Worm (Caenorhabditis elegans): ENCODE data around the gene sup-18.

The sup-18 gene

DNA sequence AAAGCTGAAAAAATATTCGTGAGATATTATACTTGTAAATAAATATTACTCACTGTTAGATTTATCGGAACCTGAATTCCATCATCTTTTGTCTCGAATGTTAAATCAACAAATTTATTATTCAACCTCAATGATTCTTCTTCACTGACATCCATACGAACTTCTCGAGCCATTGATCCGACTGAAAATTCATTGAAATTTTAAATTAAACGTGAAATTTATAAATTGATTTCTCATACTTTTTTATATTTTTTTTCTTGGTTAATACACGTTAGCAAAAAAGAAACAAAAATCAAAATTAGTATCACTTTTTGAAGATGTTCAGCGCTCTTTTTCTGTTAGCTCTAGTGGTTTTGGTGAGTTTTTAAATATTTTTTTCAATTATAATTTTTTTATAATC, 41.1 kb upstream of the sup-18 start, which contains the start of gene C29E4.14:
Gene C29E4.14, plus strand, starts transcription at position 301 of the 400 bp plus-strand sequence.
- no peak for TF ChIP-seq lsy-27 (tag; optimal IDR thresholded peaks at IDR 0.05; ENCODE audit: borderline replicate concordance, insufficient read depth)
- no peak for TF ChIP-seq hrde-1 (tag; optimal IDR thresholded peaks at IDR 0.05; ENCODE audit: borderline replicate concordance)
- TF ChIP-seq ets-4 (GFP tag; optimal IDR thresholded peaks at IDR 0.05): no peak
- TF ChIP-seq mxl-1 (tag; optimal IDR thresholded peaks at IDR 0.05): no peak
- TF ChIP-seq zim-3 (tag; optimal IDR thresholded peaks at IDR 0.05): no peak
- TF ChIP-seq hlh-26 (GFP tag; conservative IDR thresholded peaks at IDR 0.05): no peak
- no peak for TF ChIP-seq nhr-80 (tag; optimal IDR thresholded peaks at IDR 0.05)
- TF ChIP-seq bed-1 (GFP tag; IDR thresholded peaks at IDR 0.05): no peak
- no peak for TF ChIP-seq C06A6.2 (GFP tag; conservative IDR thresholded peaks at IDR 0.05)
- TF ChIP-seq lin-35 (GFP tag; optimal IDR thresholded peaks at IDR 0.05): no peak
- no peak for TF ChIP-seq attf-6 (GFP tag; IDR thresholded peaks at IDR 0.05)
- TF ChIP-seq madf-6 (GFP tag; IDR thresholded peaks at IDR 0.05): no peak
- no peak for TF ChIP-seq ceh-58 (GFP tag; IDR thresholded peaks at IDR 0.05)
- TF ChIP-seq cebp-1 (GFP tag; IDR thresholded peaks at IDR 0.05): no peak
- TF ChIP-seq cebp-1 (tag; optimal IDR thresholded peaks at IDR 0.05): no peak
- no peak for TF ChIP-seq K11D2.4 (GFP tag; IDR thresholded peaks at IDR 0.05)
- no peak for TF ChIP-seq Y56A3A.18 (GFP tag; IDR thresholded peaks at IDR 0.05)

DNA sequence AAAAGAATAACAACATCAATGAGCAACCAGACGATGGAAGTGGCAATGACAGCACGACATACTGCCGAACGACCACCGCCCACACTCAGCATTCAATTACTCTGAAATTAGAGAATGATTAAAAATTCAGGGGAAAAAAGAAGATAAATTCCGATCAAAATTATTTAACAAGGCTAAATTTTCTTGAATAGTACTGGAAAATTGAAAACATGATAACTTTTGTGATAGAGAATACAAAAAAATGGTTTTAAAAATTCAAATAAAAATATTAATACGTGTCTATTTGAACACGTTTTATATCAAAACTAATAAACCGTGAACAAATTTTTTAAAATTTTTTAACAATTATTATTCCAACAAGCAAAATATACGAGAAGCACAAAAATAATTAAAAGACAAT, 39.0 kb upstream of the sup-18 start, which contains the start of gene gly-3:
Gene gly-3, minus strand, starts transcription at position 101 of the 400 bp plus-strand sequence.
- TF ChIP-seq snpc-4 (GFP tag; optimal IDR thresholded peaks at IDR 0.05): no peak
- TF ChIP-seq snpc-4 (tag; optimal IDR thresholded peaks at IDR 0.05): no peak
- no peak for TF ChIP-seq K11D2.4 (GFP tag; IDR thresholded peaks at IDR 0.05)
- no peak for TF ChIP-seq dox-1 (GFP tag; IDR thresholded peaks at IDR 0.05)
- TF ChIP-seq T07F8.4 (tag; optimal IDR thresholded peaks at IDR 0.05): no peak
- no peak for TF ChIP-seq let-607 (tag; optimal IDR thresholded peaks at IDR 0.05)
- TF ChIP-seq snpc-1.3 (tag; optimal IDR thresholded peaks at IDR 0.05; ENCODE audit: insufficient read depth): no peak
- TF ChIP-seq pha-4 (tag; optimal IDR thresholded peaks at IDR 0.05): no peak
- TF ChIP-seq ztf-22 (GFP tag; optimal IDR thresholded peaks at IDR 0.05): no peak
- no peak for TF ChIP-seq ztf-3 (GFP tag; optimal IDR thresholded peaks at IDR 0.05)
- TF ChIP-seq ceh-40 (GFP tag; IDR thresholded peaks at IDR 0.05): no peak
- no peak for TF ChIP-seq tlf-1 (GFP tag; optimal IDR thresholded peaks at IDR 0.05)
- no peak for TF ChIP-seq atf-7 (tag; optimal IDR thresholded peaks at IDR 0.05)
- no peak for TF ChIP-seq lin-26 (GFP tag; IDR thresholded peaks at IDR 0.05)
- no peak for TF ChIP-seq F57A8.1 (GFP tag; optimal IDR thresholded peaks at IDR 0.05)
- no peak for TF ChIP-seq sdz-38 (tag; optimal IDR thresholded peaks at IDR 0.05)
- TF ChIP-seq hsf-1 (GFP tag; IDR thresholded peaks at IDR 0.05): no peak
- no peak for TF ChIP-seq cebp-2 (GFP tag; IDR thresholded peaks at IDR 0.05)
- no peak for TF ChIP-seq F22D6.2 (tag; optimal IDR thresholded peaks at IDR 0.05)

DNA sequence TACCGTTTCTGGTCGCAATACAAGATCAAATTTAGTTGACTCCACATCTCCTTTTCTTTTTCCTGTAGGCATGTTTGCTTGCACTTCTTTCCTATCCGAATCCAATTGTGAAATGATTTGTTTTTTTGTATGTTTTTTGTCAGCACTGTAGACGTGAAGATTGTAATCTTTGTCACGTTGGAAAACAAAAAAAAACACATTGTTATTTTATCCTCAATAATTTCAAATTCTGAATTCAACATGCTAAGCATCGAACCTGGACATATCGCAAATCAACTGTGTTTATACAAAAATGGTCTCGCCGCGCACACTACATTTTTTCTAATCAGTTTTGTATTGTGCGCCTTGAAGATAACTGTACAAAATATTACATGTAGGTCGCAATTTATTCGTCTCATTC, 34.8 kb upstream of the sup-18 start, which contains the start of gene ZK688.12:
Gene ZK688.12, minus strand, starts transcription at position 101 of the 400 bp plus-strand sequence.
- no peak for TF ChIP-seq hmg-1.2 (GFP tag; IDR thresholded peaks at IDR 0.05)
- no peak for TF ChIP-seq somi-1 (GFP tag; optimal IDR thresholded peaks at IDR 0.05)
- TF ChIP-seq let-526 (GFP tag; IDR thresholded peaks at IDR 0.05): no peak
- TF ChIP-seq B0261.1 (tag; optimal IDR thresholded peaks at IDR 0.05): no peak
- no peak for TF ChIP-seq C17E4.6 (GFP tag; IDR thresholded peaks at IDR 0.05)
- no peak for TF ChIP-seq ceh-40 (GFP tag; IDR thresholded peaks at IDR 0.05)
- no peak for TF ChIP-seq ztf-28 (GFP tag; IDR thresholded peaks at IDR 0.05)
- no peak for TF ChIP-seq nhr-120 (GFP tag; IDR thresholded peaks at IDR 0.05)
- TF ChIP-seq F33H1.4 (GFP tag; IDR thresholded peaks at IDR 0.05): no peak
- no peak for TF ChIP-seq snpc-1.1 (tag; optimal IDR thresholded peaks at IDR 0.05; ENCODE audit: insufficient read depth)
- TF ChIP-seq sea-2 (GFP tag; IDR thresholded peaks at IDR 0.05): no peak
- no peak for TF ChIP-seq ceh-27 (GFP tag; optimal IDR thresholded peaks at IDR 0.05)
- TF ChIP-seq akir-1 (GFP tag; optimal IDR thresholded peaks at IDR 0.05): no peak
- TF ChIP-seq tbx-9 (tag; optimal IDR thresholded peaks at IDR 0.05; ENCODE audit: borderline replicate concordance): no peak
- no peak for TF ChIP-seq zfh-2 (GFP tag; conservative IDR thresholded peaks at IDR 0.05)

All from whole organism, young adult.